Worm (Caenorhabditis elegans) whole organism, early embryonic: Measurements from ENCODE around the gene tald-1.

Source experiments
- B0310.2 ChIP-seq: sonication (generic microtip); optimal IDR thresholded peaks from 2 replicates; lab custom pipeline; 2016; ENCODE audit warnings: mild to moderate bottlenecking, missing genetic modification characterization, missing compliant biosample characterization
- F13C5.2 ChIP-seq: sonication (generic microtip); optimal IDR thresholded peaks from 2 replicates; lab custom pipeline; 2017; ENCODE audit warnings: mild to moderate bottlenecking, missing genetic modification characterization, inconsistent platforms, missing compliant biosample characterization
- ama-1 ChIP-seq: fragments of 150-350 bp; optimal IDR thresholded peaks from 2 replicates; lab custom pipeline; 2014
- ceh-13 ChIP-seq: fragments of 200-800 bp; sonication (Bioruptor generic); optimal IDR thresholded peaks from 2 replicates; lab custom pipeline; 2018; ENCODE audit warnings: mild to moderate bottlenecking, missing genetic modification characterization, missing compliant biosample characterization
- ceh-36 ChIP-seq: sonication (generic microtip); optimal IDR thresholded peaks from 2 replicates; lab custom pipeline; 2016; ENCODE audit warnings: missing genetic modification characterization, inconsistent platforms, missing compliant biosample characterization
- hmbx-1 ChIP-seq: sonication (generic microtip); optimal IDR thresholded peaks from 2 replicates; lab custom pipeline; 2016; ENCODE audit warnings: mild to moderate bottlenecking, missing genetic modification characterization, missing compliant biosample characterization
- hmg-4 ChIP-seq: fragments of 200-800 bp; sonication (Bioruptor generic); optimal IDR thresholded peaks from 2 replicates; lab custom pipeline; 2018; ENCODE audit warnings: mild to moderate bottlenecking, missing genetic modification characterization, missing compliant biosample characterization
- scrt-1 ChIP-seq: fragments of 200-800 bp; sonication (Bioruptor generic); IDR thresholded peaks from 2 replicates; pipeline ENCODE4 v1.3.6; 2022; ENCODE audit warnings: missing genetic modification characterization, missing compliant biosample characterization
- tbx-11 ChIP-seq: fragments of 200-800 bp; sonication (Bioruptor generic); IDR thresholded peaks from 2 replicates; pipeline ENCODE4 v1.3.6; 2022; ENCODE audit warnings: missing genetic modification characterization, missing compliant biosample characterization
- tra-4 ChIP-seq: sonication (generic microtip); optimal IDR thresholded peaks from 2 replicates; lab custom pipeline; 2017; ENCODE audit warnings: missing genetic modification characterization, missing compliant biosample characterization

The tald-1 gene

DNA sequence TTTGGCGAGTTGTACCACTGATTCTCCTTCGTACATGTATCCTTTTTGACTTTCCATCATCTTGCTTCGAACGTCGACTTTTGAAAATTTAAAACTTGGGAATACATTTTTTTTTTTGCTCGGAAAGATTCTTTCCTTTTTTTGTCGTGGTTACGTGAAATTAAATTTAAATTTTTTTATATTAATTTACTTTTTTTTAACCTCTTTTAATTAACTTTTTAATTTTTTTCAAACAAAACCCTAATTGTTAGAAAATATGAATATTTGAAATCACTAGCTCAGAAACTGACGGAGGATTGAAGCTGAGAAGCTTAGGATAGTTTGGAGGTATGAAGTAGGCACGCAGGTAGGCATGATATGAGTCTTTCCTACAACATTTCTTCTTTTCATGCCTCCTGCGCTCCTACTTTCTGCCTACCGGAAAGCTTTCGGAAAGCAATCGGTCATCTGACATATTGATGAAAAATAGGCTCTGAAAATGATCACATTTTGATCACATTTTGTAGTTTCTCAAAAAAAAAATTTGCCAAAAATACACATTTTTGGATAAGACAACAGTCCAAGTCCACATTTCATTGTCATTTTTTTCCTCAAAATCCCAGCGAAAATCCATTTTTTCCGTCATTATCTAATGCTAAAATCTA, 48.1 kb downstream of the tald-1 start, which contains the start of the genes R08C7.8 and R08C7.4:
TSS of gene R08C7.8 (minus strand) at position 101 of the 644 bp plus-strand sequence.
TSS of gene R08C7.4 (plus strand) at position 594 of the 644 bp plus-strand sequence.
- TF ChIP-seq ceh-36 (no peak), F13C5.2 (tag; lab: Kevin White, UChicago) (no peak), hmbx-1 (tag; lab: Kevin White, UChicago) (no peak), ceh-13 (GFP tag; lab: Kevin White, UChicago) (no peak), ama-1 (lab: Kevin White, UChicago) (no peak), B0310.2 (tag; lab: Kevin White, UChicago) (no peak), tra-4 (tag; lab: Kevin White, UChicago) (no peak), hmg-4 (GFP tag; lab: Kevin White, UChicago) (no peak), tbx-11 (GFP tag; lab: Robert Waterston, UW) (no peak), scrt-1 (GFP tag; lab: Robert Waterston, UW) (no peak)

DNA sequence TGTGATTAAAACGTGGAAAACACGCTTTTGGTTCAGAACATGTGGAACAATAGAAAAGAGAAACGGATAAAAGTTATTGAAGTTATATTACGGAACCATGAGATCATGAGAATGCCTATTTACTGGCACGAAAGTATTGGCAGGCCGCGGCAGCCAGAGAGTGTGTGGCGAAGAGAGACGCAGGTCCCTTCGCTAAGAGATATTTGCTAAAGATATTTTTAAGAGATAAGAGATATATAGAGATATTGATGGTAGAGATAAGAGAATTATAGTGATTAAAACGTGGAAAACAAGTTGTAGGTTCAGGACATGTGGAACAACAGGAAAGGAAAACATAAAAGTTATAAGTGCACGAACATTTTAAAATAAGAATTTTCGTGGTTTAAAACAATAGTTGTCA, 51.4 kb downstream of the tald-1 start:
- no peak for TF ChIP-seq tbx-11 (GFP tag; lab: Robert Waterston, UW)
